Worm (Caenorhabditis elegans) whole organism, young adult: ENCODE results near the gene Y69A2AR.47.

Source experiments
- C06A6.2 ChIP-seq: fragments of 200-800 bp; sonication (Bioruptor generic); conservative IDR thresholded peaks from 2 replicates; pipeline ENCODE4 v1.3.6; 2022; ENCODE audit warnings: missing genetic modification characterization, missing compliant biosample characterization
- D2030.7 ChIP-seq: fragments of 200-800 bp; sonication (Bioruptor generic); IDR thresholded peaks from 2 replicates; pipeline ENCODE4 v1.3.6; 2022; ENCODE audit warnings: missing genetic modification reagents, missing genetic modification characterization, missing compliant biosample characterization
- F39B2.1 ChIP-seq: fragments of 200-800 bp; sonication (Bioruptor generic); IDR thresholded peaks from 2 replicates; pipeline ENCODE4 v1.3.6; 2022; ENCODE audit warnings: missing genetic modification reagents, missing genetic modification characterization, missing compliant biosample characterization
- K11D2.4 ChIP-seq: fragments of 200-800 bp; sonication (Bioruptor generic); IDR thresholded peaks from 2 replicates; pipeline ENCODE4 v1.3.6; 2022; ENCODE audit warnings: missing genetic modification reagents, missing genetic modification characterization, missing compliant biosample characterization
- Y53G8AR.9 ChIP-seq: fragments of 200-800 bp; sonication (Bioruptor generic); conservative IDR thresholded peaks from 2 replicates; pipeline ENCODE4 v1.3.6; 2022; ENCODE audit warnings: missing genetic modification reagents, missing genetic modification characterization, missing compliant biosample characterization
- ZK185.1 ChIP-seq: sonication (generic microtip); optimal IDR thresholded peaks from 2 replicates; lab custom pipeline; 2016; ENCODE audit warnings: mild to moderate bottlenecking, missing genetic modification characterization, missing compliant biosample characterization; ENCODE audit not compliant: poor library complexity, severe bottlenecking
- atf-7 ChIP-seq: sonication (generic microtip); optimal IDR thresholded peaks from 2 replicates; lab custom pipeline; 2017; ENCODE audit warnings: mild to moderate bottlenecking, missing genetic modification characterization, missing compliant biosample characterization
- attf-6 ChIP-seq: fragments of 200-800 bp; sonication (Bioruptor generic); IDR thresholded peaks from 2 replicates; pipeline ENCODE4 v1.3.6; 2022; ENCODE audit warnings: missing genetic modification reagents, missing genetic modification characterization, missing compliant biosample characterization
- bed-2 ChIP-seq: fragments of 200-800 bp; sonication (Bioruptor generic); IDR thresholded peaks from 2 replicates; pipeline ENCODE4 v1.3.6; 2022; ENCODE audit warnings: missing genetic modification reagents, missing genetic modification characterization, missing compliant biosample characterization
- cebp-1 ChIP-seq, 2 experiments: fragments of 200-800 bp in 1 of 2; sonication (Bioruptor generic) in 1 of 2; sonication (generic microtip) in 1 of 2; IDR thresholded peaks in 1 of 2; optimal IDR thresholded peaks in 1 of 2; 2 replicates each; pipeline versions ENCODE4 v1.3.6 to Lab custom; 2017 to 2022; ENCODE audit warnings: missing compliant biosample characterization in 2 of 2, missing genetic modification characterization in 2 of 2, mild to moderate bottlenecking in 1 of 2, missing genetic modification reagents in 1 of 2, moderate library complexity in 1 of 2
- cebp-2 ChIP-seq: fragments of 200-800 bp; sonication (Bioruptor generic); IDR thresholded peaks from 2 replicates; pipeline ENCODE4 v1.3.6; 2022; ENCODE audit warnings: missing genetic modification characterization, missing compliant biosample characterization
- ceh-100 ChIP-seq: fragments of 200-800 bp; sonication (Bioruptor generic); IDR thresholded peaks from 2 replicates; pipeline ENCODE4 v1.3.6; 2022; ENCODE audit warnings: missing genetic modification reagents, missing genetic modification characterization, missing compliant biosample characterization
- ceh-91 ChIP-seq: fragments of 200-800 bp; sonication (Bioruptor generic); IDR thresholded peaks from 2 replicates; pipeline ENCODE4 v1.3.6; 2022; ENCODE audit warnings: missing genetic modification reagents, missing genetic modification characterization, missing compliant biosample characterization
- egrh-3 ChIP-seq: fragments of 200-800 bp; sonication (Bioruptor generic); IDR thresholded peaks from 2 replicates; pipeline ENCODE4 v1.3.6; 2022; ENCODE audit warnings: missing genetic modification reagents, missing genetic modification characterization, missing compliant biosample characterization
- fkh-3 ChIP-seq: sonication (generic microtip); optimal IDR thresholded peaks from 2 replicates; lab custom pipeline; 2016; ENCODE audit warnings: mild to moderate bottlenecking, missing genetic modification characterization, missing compliant biosample characterization
- him-1 ChIP-seq: sonication (generic microtip); optimal IDR thresholded peaks from 2 replicates; lab custom pipeline; 2016; ENCODE audit warnings: missing genotype, missing genetic modification reagents, missing genetic modification characterization, missing compliant biosample characterization
- lin-26 ChIP-seq: fragments of 200-800 bp; sonication (Bioruptor generic); IDR thresholded peaks from 2 replicates; pipeline ENCODE4 v1.3.6; 2022; ENCODE audit warnings: missing genetic modification reagents, missing genetic modification characterization, missing compliant biosample characterization
- lin-35 ChIP-seq, 3 experiments: fragments of 150-350 bp in 2 of 3; sonication (generic microtip) in 1 of 3; optimal IDR thresholded peaks; 2 replicates each; lab custom pipeline; 2014 to 2018; ENCODE audit warnings: missing biosample characterization in 3 of 3, missing genetic modification characterization in 3 of 3, missing genetic modification reagents in 3 of 3
- lin-40 ChIP-seq: sonication (generic microtip); optimal IDR thresholded peaks from 2 replicates; lab custom pipeline; 2016; ENCODE audit warnings: missing genetic modification characterization, mild to moderate bottlenecking, missing compliant biosample characterization, missing genotype, missing genetic modification reagents
- lsy-27 ChIP-seq: sonication (generic microtip); optimal IDR thresholded peaks from 2 replicates; lab custom pipeline; 2017; ENCODE audit warnings: missing genetic modification characterization, mild to moderate bottlenecking, missing compliant biosample characterization, antibody characterized with exemption, missing genotype, borderline replicate concordance; ENCODE audit not compliant: insufficient read depth
- madf-3 ChIP-seq: fragments of 200-800 bp; sonication (Bioruptor generic); IDR thresholded peaks from 2 replicates; pipeline ENCODE4 v1.3.6; 2022; ENCODE audit warnings: missing genetic modification reagents, missing genetic modification characterization, missing compliant biosample characterization
- madf-6 ChIP-seq: fragments of 200-800 bp; sonication (Bioruptor generic); IDR thresholded peaks from 2 replicates; pipeline ENCODE4 v1.3.6; 2022; ENCODE audit warnings: missing genetic modification reagents, missing genetic modification characterization, missing compliant biosample characterization
- mcd-1 ChIP-seq: fragments of 200-800 bp; sonication (Bioruptor generic); IDR thresholded peaks from 2 replicates; pipeline ENCODE4 v1.3.6; 2022; ENCODE audit warnings: missing genetic modification reagents, missing genetic modification characterization, missing compliant biosample characterization
- mxl-1 ChIP-seq: sonication (generic microtip); optimal IDR thresholded peaks from 2 replicates; lab custom pipeline; 2016; ENCODE audit warnings: missing genetic modification characterization, missing compliant biosample characterization
- nfyb-1 ChIP-seq: fragments of 200-800 bp; sonication (Bioruptor generic); IDR thresholded peaks from 2 replicates; pipeline ENCODE4 v1.3.6; 2022; ENCODE audit warnings: missing genetic modification reagents, missing genetic modification characterization, missing compliant biosample characterization
- pbrm-1 ChIP-seq: fragments of 200-800 bp; sonication (Bioruptor generic); IDR thresholded peaks from 2 replicates; pipeline ENCODE4 v1.3.6; 2022; ENCODE audit warnings: missing genetic modification reagents, missing genetic modification characterization, missing compliant biosample characterization
- rcor-1 ChIP-seq: fragments of 200-800 bp; sonication (Bioruptor generic); IDR thresholded peaks from 2 replicates; pipeline ENCODE4 v1.3.6; 2022; ENCODE audit warnings: missing genetic modification reagents, missing genetic modification characterization, missing compliant biosample characterization
- sdz-38 ChIP-seq: sonication (generic microtip); optimal IDR thresholded peaks from 2 replicates; lab custom pipeline; 2016; ENCODE audit warnings: missing genotype, missing genetic modification characterization, missing compliant biosample characterization
- snpc-1.1 ChIP-seq: sonication (generic microtip); optimal IDR thresholded peaks from 2 replicates; lab custom pipeline; 2017; ENCODE audit warnings: missing genetic modification characterization, mild to moderate bottlenecking, missing compliant biosample characterization, antibody characterized with exemption, moderate library complexity, missing genotype, missing genetic modification reagents; ENCODE audit not compliant: insufficient read depth
- snpc-3.4 ChIP-seq: sonication (generic microtip); optimal IDR thresholded peaks from 2 replicates; lab custom pipeline; 2017; ENCODE audit warnings: missing genetic modification characterization, mild to moderate bottlenecking, missing compliant biosample characterization, antibody characterized with exemption, moderate library complexity, missing genotype, missing genetic modification reagents
- tlf-1 ChIP-seq: fragments of 200-800 bp; sonication (Bioruptor generic); optimal IDR thresholded peaks from 2 replicates; lab custom pipeline; 2018; ENCODE audit warnings: mild to moderate bottlenecking, missing genetic modification characterization, missing compliant biosample characterization
- unc-130 ChIP-seq: sonication (generic microtip); optimal IDR thresholded peaks from 2 replicates; lab custom pipeline; 2016; ENCODE audit warnings: missing genetic modification reagents, missing genetic modification characterization, missing compliant biosample characterization
- zim-3 ChIP-seq: sonication (generic microtip); optimal IDR thresholded peaks from 2 replicates; lab custom pipeline; 2017; ENCODE audit warnings: mild to moderate bottlenecking, missing genetic modification characterization, moderate library complexity, missing compliant biosample characterization
- ztf-22 ChIP-seq: fragments of 200-800 bp; sonication (Bioruptor generic); optimal IDR thresholded peaks from 2 replicates; lab custom pipeline; 2018; ENCODE audit warnings: mild to moderate bottlenecking, missing genetic modification characterization, moderate library complexity, missing compliant biosample characterization
- ztf-28 ChIP-seq: fragments of 200-800 bp; sonication (Bioruptor generic); IDR thresholded peaks from 2 replicates; pipeline ENCODE4 v1.3.6; 2022; ENCODE audit warnings: missing genetic modification reagents, missing genetic modification characterization, missing compliant biosample characterization
- ztf-6 ChIP-seq: fragments of 200-800 bp; sonication (Bioruptor generic); IDR thresholded peaks from 2 replicates; pipeline ENCODE4 v1.3.6; 2022; ENCODE audit warnings: missing genetic modification reagents, missing genetic modification characterization, missing compliant biosample characterization

Gene Y69A2AR.47

DNA sequence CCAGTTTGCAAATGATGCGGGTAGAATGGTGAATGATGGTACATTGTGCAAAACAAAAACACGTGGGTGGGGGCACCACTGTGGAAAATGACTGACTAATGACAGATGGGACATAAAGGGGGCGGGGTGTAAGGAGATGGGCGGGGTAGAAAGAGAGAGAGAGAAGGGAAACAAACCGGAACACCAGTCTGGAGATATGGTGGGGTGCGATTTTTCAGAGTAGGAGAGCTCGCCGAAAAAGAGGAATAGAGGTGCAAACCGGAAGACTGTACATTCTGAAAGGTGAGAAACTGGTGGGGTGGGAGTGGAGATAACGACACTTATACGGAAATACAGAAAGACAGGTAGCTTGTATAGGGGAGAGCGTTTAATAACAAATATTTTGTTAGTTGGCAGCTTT, 30.7 kb downstream of the Y69A2AR.47 start, which contains the start of gene ngn-1:
Gene ngn-1 (minus strand): TSS at position 101 of the 400 bp plus-strand sequence.
- TF ChIP-seq ztf-28 = no peak
- TF ChIP-seq madf-6 = no peak
- no peak for TF ChIP-seq lsy-27 (tag; lab: Kevin White, UChicago)
- no peak for TF ChIP-seq lin-26 (GFP tag; lab: Robert Waterston, UW)
- TF ChIP-seq zim-3 (tag; lab: Kevin White, UChicago) = no peak
- TF ChIP-seq mcd-1 (GFP tag; lab: Robert Waterston, UW) = no peak
- TF ChIP-seq cebp-2 (GFP tag; lab: Robert Waterston, UW) = no peak
- TF ChIP-seq ceh-91 (GFP tag; lab: Robert Waterston, UW) = no peak
- TF ChIP-seq madf-3 = no peak
- TF ChIP-seq egrh-3 (GFP tag; lab: Robert Waterston, UW) = no peak

ce11 chrIV:2630145-2630544, 32.6 kb downstream of the Y69A2AR.47 start:
- TF ChIP-seq bed-2 (GFP tag; lab: Robert Waterston, UW) (no peak), mxl-1 (no peak), K11D2.4 (no peak), attf-6 (GFP tag; lab: Robert Waterston, UW) (no peak), Y53G8AR.9 (GFP tag; lab: Robert Waterston, UW) (no peak), pbrm-1 (GFP tag; lab: Robert Waterston, UW) (no peak), ztf-6 (GFP tag; lab: Robert Waterston, UW) (no peak), him-1 (no peak), zim-3 (tag; lab: Kevin White, UChicago) (no peak), ztf-22 (GFP tag; lab: Kevin White, UChicago) (no peak), cebp-1 (GFP tag; IDR thresholded peaks at IDR 0.05; lab: Robert Waterston, UW) (no peak), cebp-1 (tag; optimal IDR thresholded peaks at IDR 0.05; lab: Kevin White, UChicago) (no peak), snpc-1.1 (tag; lab: Kevin White, UChicago) (no peak), tlf-1 (no peak), D2030.7 (no peak), fkh-3 (tag; lab: Kevin White, UChicago) (no peak), C06A6.2 (GFP tag; lab: Robert Waterston, UW) (no peak)
- TF ChIP-seq, all 124 proteins: peak for 0

ce11 chrIV:2634992-2635391, 37.5 kb downstream of the Y69A2AR.47 start:
- no peak for TF ChIP-seq lin-35 (GFP tag; optimal IDR thresholded peaks at IDR 0.05; lab: Kevin White, UChicago)
- no peak for TF ChIP-seq snpc-3.4 (tag; lab: Kevin White, UChicago)
- no peak for TF ChIP-seq lin-40 (tag; lab: Kevin White, UChicago)
- TF ChIP-seq rcor-1 = no peak
- no peak for TF ChIP-seq sdz-38 (tag; lab: Kevin White, UChicago)
- TF ChIP-seq zim-3 (tag; lab: Kevin White, UChicago) = no peak
- TF ChIP-seq unc-130 (GFP tag; lab: Kevin White, UChicago) = no peak
- no peak for TF ChIP-seq ZK185.1 (tag; lab: Kevin White, UChicago)
- TF ChIP-seq atf-7 = no peak
- no peak for TF ChIP-seq him-1
- no peak for TF ChIP-seq ceh-100
- TF ChIP-seq D2030.7 = no peak
- TF ChIP-seq F39B2.1 (GFP tag; lab: Robert Waterston, UW) = no peak
- TF ChIP-seq nfyb-1 (GFP tag; lab: Robert Waterston, UW) = no peak
